Fruit fly (Drosophila melanogaster) whole organism: Measurements from ENCODE around the gene CG44005.

Experiments
- CG8478 ChIP-seq: fragments of >200 bp; optimal IDR thresholded peaks from 2 replicates; lab custom pipeline; 2018; ENCODE audit warnings: inconsistent platforms
- Dll ChIP-seq: fragments of >200 bp; optimal IDR thresholded peaks from 2 replicates; lab custom pipeline; 2017
- EcR ChIP-seq, 2 experiments: fragments of >200 bp; optimal IDR thresholded peaks; 2 replicates each; lab custom pipeline; 2017; ENCODE audit warnings: missing biosample characterization in 2 of 2, missing genetic modification characterization in 2 of 2, missing genetic modification reagents in 2 of 2
- pan ChIP-seq: fragments of >200 bp; optimal IDR thresholded peaks from 2 replicates; lab custom pipeline; 2017
- psq ChIP-seq: fragments of >200 bp; optimal IDR thresholded peaks from 2 replicates; lab custom pipeline; 2017
- usp ChIP-seq: fragments of >200 bp; optimal IDR thresholded peaks from 2 replicates; lab custom pipeline; 2017; ENCODE audit warnings: missing biosample characterization, missing genetic modification characterization, mixed read lengths

The CG44005 gene

DNA sequence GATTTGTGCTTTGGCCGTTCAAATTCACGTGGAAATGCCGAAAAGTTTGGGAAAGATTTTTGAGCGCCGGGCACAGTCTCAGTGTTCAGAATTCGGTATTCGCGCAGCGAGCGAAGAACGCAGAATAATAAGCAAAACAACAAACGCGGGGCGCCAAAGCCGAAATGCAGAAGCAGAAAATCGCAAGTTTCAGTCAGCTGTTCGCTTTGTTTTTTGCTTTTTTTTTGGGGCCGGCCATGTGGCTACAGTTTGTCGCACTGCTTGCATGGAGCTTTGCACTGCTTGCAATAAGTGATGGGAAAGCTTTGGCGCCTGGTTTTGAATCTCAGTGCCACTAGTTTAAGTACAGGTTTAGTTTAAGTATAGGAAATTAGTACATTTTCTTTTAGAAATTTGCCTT lies 46.0 kb downstream of the CG44005 start:
- TF ChIP-seq Dll (lab: Kevin White, UChicago) (no peak), usp (no peak), EcR (GFP tag; optimal IDR thresholded peaks at IDR 0.05; lab: Kevin White, UChicago) (no peak)

DNA sequence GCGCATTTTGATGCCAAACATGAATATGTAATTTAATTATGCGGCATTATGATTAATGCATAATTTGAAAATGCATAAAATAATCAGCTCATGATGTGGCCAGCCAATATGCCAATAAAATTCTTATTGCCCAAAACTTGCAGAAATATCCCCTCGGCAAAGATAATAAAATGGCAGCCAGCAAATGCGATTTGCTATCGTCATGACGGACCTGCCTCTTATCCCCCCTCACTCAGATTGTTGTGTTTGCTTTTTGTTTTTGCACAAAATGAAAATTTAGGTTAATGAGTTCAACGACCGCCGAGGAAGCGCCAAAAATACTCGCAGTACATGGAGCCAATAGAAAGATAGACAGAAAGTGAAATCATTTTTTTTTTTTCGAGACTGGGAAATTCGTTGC lies 47.3 kb downstream of the CG44005 start:
- TF ChIP-seq EcR (GFP tag; optimal IDR thresholded peaks at IDR 0.05; lab: Kevin White, UChicago) (no peak), psq (lab: Kevin White, UChicago) (no peak), CG8478 (lab: Kevin White, UChicago) (no peak), Dll (lab: Kevin White, UChicago) (no peak)

DNA sequence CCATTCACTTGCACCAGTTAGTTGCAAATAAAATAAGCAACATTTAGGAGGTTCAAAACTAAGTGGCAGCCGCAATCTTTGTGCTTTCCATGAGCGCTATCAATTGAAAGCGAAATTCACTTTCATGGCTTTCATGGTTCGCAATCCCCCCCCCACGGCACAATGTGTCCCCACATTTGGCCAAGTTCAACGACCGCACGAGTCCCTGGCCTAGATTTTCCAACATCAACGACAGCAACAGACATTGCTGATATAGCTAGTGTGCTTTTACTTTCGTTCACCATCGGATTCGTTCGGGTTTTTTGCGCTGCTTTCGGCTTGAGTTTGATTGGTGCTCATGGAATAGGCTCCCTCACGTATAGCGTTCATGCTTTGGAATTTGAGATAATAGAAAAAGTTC lies 48.3 kb downstream of the CG44005 start:
- TF ChIP-seq psq (lab: Kevin White, UChicago) (no peak), pan (no peak), Dll (lab: Kevin White, UChicago) (no peak), EcR (GFP tag; optimal IDR thresholded peaks at IDR 0.05; lab: Kevin White, UChicago) (peak in 1 of 2 experiments; percentile 63), CG8478 (lab: Kevin White, UChicago) (no peak)

DNA sequence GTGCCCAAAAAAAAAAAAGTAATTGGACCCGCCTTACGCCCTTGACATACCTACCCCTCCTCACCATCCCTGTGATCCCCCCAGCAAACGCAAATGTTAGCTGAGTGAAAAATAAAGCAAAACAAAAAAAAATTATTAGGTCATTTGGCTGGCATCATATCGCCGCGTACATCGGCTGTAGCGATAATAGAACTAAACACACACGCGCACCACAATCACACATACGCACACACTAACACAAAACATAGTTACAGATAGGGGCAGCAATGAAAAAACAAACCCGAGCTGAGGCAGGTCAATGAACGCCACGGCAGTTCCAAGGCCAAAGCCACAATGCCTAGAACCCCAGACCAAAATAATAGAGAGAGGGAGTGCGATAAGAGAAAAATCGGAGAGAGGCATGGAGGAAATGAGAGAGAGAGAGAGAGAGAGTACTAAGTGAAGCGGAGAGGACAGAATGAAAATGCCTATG lies 49.4 kb downstream of the CG44005 start:
- TF ChIP-seq usp = no peak
- no peak for TF ChIP-seq psq (lab: Kevin White, UChicago)
- TF ChIP-seq CG8478 (lab: Kevin White, UChicago) = no peak
- peak in 1 of 2 experiments; percentile 72 for TF ChIP-seq EcR (GFP tag; optimal IDR thresholded peaks at IDR 0.05; lab: Kevin White, UChicago)
- TF ChIP-seq Dll (lab: Kevin White, UChicago) = no peak
- TF ChIP-seq pan = no peak

DNA sequence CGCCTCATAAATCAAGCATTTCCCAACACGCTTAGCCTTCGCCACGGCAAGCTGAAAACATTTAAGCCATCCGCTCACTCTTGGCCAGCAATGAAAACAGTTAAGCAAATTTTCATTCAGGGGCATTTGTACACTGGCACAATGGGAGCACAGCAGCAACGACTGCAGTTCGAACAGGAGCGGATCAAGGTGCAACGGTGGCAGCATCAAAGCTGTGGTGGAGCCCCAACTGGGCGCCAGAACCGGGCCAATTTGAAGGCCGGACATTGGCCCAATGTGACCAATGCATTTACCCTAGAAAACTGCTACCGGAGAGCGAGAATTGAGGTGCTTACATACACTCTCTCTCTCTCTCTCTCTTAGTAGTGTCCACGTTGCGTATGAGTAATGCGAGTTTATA lies 50.0 kb downstream of the CG44005 start:
- TF ChIP-seq CG8478 (lab: Kevin White, UChicago) (no peak), usp (no peak), EcR (GFP tag; optimal IDR thresholded peaks at IDR 0.05; lab: Kevin White, UChicago) (peak in 1 of 2 experiments; percentile 77), Dll (lab: Kevin White, UChicago) (no peak), psq (lab: Kevin White, UChicago) (no peak)

DNA sequence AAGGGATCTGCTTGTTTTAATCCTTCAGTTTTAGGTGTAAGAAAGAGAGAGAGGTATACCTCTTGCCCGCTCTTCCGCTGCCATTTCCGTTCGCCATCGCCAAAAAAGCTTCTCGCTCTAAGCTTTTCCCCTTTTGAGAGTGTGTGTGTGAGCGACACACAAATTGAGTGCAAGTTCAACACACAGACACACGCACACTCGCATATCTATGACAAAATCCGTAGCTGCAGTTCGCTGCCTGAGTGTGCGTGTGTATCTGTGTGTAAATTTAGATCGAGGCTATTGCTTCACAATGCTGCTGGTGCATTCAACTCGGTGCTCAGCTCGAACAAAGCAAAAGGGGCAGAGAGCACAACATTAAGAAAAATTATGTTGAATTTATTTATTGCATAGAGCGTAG lies 51.0 kb downstream of the CG44005 start:
- TF ChIP-seq Dll (lab: Kevin White, UChicago) = no peak
- TF ChIP-seq EcR (GFP tag; optimal IDR thresholded peaks at IDR 0.05; lab: Kevin White, UChicago) = peak in 1 of 2 experiments; percentile 91
- TF ChIP-seq usp = no peak
- TF ChIP-seq psq (lab: Kevin White, UChicago) = no peak
- no peak for TF ChIP-seq pan
- no peak for TF ChIP-seq CG8478 (lab: Kevin White, UChicago)
